Worm (Caenorhabditis elegans) whole organism, mixed stage, embryonic: Measurements from ENCODE around the gene T04C12.11.
A peak's percentile ranks its signal among the peaks of the same experiment; 100 is the strongest.

Experiments
- blmp-1 ChIP-seq: fragments of 150-350 bp; optimal IDR thresholded peaks from 2 replicates; lab custom pipeline; 2014; ENCODE audit warnings: missing biosample characterization, missing genetic modification characterization
- elt-1 ChIP-seq: sonication (generic microtip); optimal IDR thresholded peaks from 2 replicates; lab custom pipeline; 2017; ENCODE audit warnings: missing genetic modification characterization, mild to moderate bottlenecking, missing compliant biosample characterization, antibody characterized with exemption, moderate library complexity, borderline replicate concordance; ENCODE audit not compliant: insufficient read depth
- lin-13 ChIP-seq: fragments of 150-350 bp; optimal IDR thresholded peaks from 2 replicates; lab custom pipeline; 2014; ENCODE audit warnings: missing biosample characterization, missing genetic modification characterization
- lsy-2 ChIP-seq: fragments of 150-350 bp; optimal IDR thresholded peaks from 2 replicates; lab custom pipeline; 2014; ENCODE audit warnings: missing biosample characterization, missing genetic modification characterization
- nhr-237 ChIP-seq: fragments of 150-350 bp; optimal IDR thresholded peaks from 2 replicates; lab custom pipeline; 2014; ENCODE audit warnings: missing biosample characterization, missing genetic modification characterization
- nhr-28 ChIP-seq: fragments of 150-350 bp; optimal IDR thresholded peaks from 2 replicates; lab custom pipeline; 2014; ENCODE audit warnings: missing biosample characterization, missing genetic modification characterization
- sptf-1 ChIP-seq: sonication (generic microtip); optimal IDR thresholded peaks from 2 replicates; lab custom pipeline; 2017; ENCODE audit warnings: mild to moderate bottlenecking, missing genetic modification characterization, moderate library complexity, missing compliant biosample characterization

DNA sequence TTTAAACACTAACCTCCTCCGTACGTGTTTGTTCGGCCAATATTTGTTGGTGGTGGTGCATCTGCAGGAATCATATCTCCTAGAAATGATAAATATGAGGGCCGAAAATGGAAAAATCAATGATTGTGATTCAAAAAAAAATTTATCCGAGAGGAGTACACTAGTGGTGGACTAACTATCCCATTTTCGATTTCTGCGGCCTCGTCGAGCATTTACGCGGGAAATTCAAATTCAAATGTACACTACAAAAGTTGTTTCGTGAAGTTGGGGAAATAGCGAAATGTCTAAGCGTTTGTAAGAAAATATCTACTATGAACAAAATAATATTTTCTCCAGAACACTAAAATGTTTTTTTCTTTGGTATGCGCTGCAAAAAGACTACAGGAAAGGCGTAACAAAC lies 30.8 kb downstream of the T04C12.11 start:
- TF ChIP-seq nhr-28 (tag; lab: Kevin White, UChicago) (no peak), lin-13 (tag; lab: Kevin White, UChicago) (no peak), sptf-1 (tag; lab: Kevin White, UChicago) (peak; percentile 66), elt-1 (no peak), lsy-2 (tag; lab: Kevin White, UChicago) (peak; percentile 16), nhr-237 (tag; lab: Kevin White, UChicago) (peak; percentile 49), blmp-1 (no peak)
